Worm (Caenorhabditis elegans): Measurements from ENCODE around the gene Y39C12A.9.

Y39C12A.9 gene

DNA sequence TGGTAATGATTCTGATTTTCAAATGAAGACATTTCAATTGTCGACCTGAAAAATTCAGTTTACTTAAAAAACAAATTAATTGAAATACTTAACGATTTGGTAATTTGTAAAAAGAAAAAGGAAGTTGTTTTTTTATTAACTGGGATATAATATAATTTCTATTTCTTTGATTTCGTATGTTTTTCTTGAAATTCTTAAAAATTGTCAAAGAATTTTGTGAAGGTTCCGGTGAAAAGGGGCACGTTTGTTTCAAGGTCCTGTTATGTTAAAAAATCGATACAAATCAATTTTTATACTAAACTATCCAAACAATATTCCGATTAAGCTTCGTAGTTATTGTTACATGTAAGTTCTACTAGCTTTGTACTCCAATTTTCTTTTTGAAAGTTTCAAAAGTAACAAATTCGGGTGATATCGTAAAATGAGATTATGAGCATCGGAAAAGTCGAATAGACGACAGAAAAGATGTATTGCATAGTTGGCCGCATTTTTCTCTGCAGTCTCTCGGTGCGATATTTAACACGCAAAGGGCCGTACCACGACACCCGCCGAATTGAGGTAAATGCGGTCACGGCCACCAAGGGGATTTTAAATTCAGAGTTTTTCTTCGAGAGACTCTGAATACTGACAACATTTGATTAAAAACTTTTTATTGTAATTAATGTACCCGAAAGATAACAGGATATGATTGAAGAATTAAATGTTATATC lies at the start of gene Y39C12A.9:
TSS of gene Y39C12A.9 (minus strand) at position 51 of the 710 bp plus-strand sequence.
- TF ChIP-seq dao-5 (tag; optimal IDR thresholded peaks at IDR 0.05) (no peak), him-1 (tag; optimal IDR thresholded peaks at IDR 0.05) (no peak), W03F9.2 (tag; optimal IDR thresholded peaks at IDR 0.05) (no peak)

DNA sequence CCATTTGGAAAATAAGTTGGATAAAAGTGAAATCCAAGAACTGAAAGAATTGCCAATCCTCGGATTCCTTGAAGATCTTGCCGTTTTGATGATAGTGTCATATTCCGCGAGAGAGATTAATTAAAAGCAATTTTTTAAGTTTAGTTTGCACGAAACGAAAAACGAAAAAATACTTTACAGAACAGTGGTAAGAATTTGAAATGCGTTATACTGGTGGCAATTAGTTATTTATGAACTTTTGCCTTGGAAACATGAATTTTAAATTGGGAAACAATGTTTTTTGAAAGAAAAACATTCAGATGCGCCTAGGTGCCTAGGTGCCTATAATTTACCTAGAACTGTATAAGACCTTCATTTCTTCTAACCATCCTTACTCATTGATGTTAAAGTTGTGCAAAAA lies 48.7 kb upstream of the Y39C12A.9 start, which contains the start of gene oac-57:
TSS of gene oac-57 (minus strand) at position 101 of the 400 bp plus-strand sequence.
- TF ChIP-seq him-1 (tag; optimal IDR thresholded peaks at IDR 0.05) (no peak), W03F9.2 (tag; optimal IDR thresholded peaks at IDR 0.05) (no peak), dao-5 (tag; optimal IDR thresholded peaks at IDR 0.05) (no peak)

DNA sequence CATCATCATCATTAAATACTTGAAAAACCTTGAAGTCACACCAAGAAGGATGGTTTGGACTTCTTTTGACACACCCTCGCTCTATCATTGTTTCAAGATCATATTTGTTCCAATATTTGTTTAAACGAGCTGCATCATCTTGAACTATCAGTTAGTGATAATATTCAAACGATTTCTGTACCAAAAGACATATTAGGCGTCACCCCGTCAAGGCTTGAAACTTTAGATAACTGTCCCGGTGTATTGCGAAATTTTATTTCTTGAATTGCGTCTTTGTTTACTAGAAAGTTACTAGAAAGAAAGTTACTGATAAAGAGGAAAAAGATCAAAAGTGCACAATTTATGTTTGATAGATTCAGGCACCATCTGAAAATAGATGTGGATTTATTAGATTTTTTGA lies 46.9 kb upstream of the Y39C12A.9 start:
- TF ChIP-seq dao-5 (tag; optimal IDR thresholded peaks at IDR 0.05) (no peak), W03F9.2 (tag; optimal IDR thresholded peaks at IDR 0.05) (no peak), him-1 (tag; optimal IDR thresholded peaks at IDR 0.05) (no peak)

DNA sequence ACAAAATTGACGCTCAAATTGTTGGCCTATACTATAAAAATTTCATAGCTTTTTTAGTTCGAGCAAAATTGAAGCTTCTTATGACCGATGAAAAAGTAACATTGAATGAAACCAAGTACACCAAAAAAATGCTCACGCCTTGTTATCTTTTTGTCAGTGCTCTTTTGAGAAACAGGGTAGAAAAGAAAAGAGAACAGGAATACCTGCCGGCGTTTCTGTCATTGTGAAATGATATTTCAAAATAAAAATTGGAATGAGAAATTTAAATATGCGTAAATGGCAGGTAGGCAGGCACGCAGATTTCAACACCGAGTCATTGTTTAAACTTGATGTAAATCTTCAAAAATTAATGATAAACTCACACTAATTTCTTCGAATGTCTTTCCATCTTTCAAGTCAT lies 45.7 kb upstream of the Y39C12A.9 start:
- TF ChIP-seq dao-5 (tag; optimal IDR thresholded peaks at IDR 0.05) (no peak), W03F9.2 (tag; optimal IDR thresholded peaks at IDR 0.05) (no peak), him-1 (tag; optimal IDR thresholded peaks at IDR 0.05) (no peak)

DNA sequence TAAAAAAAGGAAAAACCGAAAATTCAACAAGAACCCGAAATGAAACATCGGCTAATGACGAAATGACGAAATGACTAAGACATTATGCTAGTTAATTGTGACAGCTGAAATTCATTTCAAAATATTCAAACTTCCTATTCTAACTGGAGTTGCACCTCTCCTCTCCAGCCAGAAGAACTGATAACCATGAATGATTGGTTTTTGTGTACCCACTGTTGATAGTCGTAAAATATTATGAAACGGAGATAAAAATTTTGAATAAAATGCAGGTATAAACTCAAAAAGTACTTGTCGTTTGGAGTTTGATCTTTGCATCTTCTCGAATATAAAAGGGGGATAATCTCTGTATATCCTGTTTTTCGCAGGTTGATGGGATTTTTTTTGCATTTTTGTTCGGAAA lies 43.9 kb upstream of the Y39C12A.9 start:
- no peak for TF ChIP-seq dao-5 (tag; optimal IDR thresholded peaks at IDR 0.05)

DNA sequence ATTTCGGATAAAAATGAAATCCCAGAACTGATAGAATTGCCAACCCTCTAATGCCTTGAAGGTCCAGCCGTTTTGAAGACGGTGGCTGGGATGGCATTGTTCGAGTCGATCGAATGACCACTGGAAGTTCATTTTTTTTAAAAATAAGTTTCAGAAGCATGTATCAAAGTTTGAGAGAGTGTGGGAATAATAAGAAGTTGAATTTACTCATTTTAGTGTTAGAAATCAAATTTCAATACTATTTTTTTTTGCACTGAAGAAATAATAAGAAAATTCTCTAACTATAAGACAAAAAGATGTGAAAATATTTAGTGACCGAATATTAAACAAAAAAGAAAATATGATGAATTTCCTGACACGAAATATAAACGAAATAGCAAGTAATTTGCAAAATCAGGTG lies 42.1 kb upstream of the Y39C12A.9 start, which contains the start of gene oac-59:
TSS of gene oac-59 (minus strand) at position 101 of the 400 bp plus-strand sequence.
- no peak for TF ChIP-seq W03F9.2 (tag; optimal IDR thresholded peaks at IDR 0.05)
- no peak for TF ChIP-seq dao-5 (tag; optimal IDR thresholded peaks at IDR 0.05)
- no peak for TF ChIP-seq him-1 (tag; optimal IDR thresholded peaks at IDR 0.05)

DNA sequence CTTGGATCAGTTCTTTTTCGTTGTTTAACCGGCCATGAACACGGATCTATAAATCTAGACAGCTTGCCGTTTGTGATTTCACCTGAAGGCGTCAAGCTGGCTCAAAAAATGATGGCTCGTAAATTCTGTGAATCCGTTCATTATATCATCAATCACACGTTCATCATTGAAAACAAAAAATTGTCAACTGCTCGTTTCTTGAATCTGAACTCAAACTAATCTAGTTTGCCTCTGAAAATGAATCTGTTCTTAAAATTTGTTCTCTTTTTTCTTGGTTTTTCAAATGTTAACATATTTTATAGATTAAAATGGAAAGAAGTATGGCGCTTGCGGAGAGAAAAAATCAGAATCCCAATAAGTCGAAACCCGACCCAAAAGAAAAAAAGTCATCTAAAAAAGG lies 31.7 kb upstream of the Y39C12A.9 start, which contains the start of gene C42C1.8:
TSS of gene C42C1.8 (plus strand) at position 301 of the 400 bp plus-strand sequence.
- TF ChIP-seq him-1 (tag; optimal IDR thresholded peaks at IDR 0.05): no peak
- no peak for TF ChIP-seq W03F9.2 (tag; optimal IDR thresholded peaks at IDR 0.05)
- no peak for TF ChIP-seq dao-5 (tag; optimal IDR thresholded peaks at IDR 0.05)

DNA sequence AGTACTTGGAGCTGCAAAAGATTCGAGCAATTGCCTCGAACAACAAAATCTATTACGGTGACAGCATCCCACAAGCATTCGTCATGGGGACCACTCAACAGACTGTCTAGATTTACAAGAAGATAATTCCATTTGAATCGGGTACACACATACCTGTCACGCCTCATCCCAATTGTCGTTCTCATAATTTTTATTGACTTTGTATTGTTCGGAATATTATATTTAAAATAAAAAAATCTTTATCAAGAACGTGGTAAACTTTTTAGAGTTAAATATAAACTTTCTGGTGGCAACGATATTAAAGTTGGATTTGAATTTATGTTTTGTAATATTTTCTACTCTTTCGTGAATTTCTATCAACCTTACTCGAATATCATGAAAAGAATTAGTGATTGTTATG lies 30.1 kb upstream of the Y39C12A.9 start, which contains the start of gene C42C1.9:
TSS of gene C42C1.9 (plus strand) at position 301 of the 400 bp plus-strand sequence.
- TF ChIP-seq him-1 (tag; optimal IDR thresholded peaks at IDR 0.05) (no peak), W03F9.2 (tag; optimal IDR thresholded peaks at IDR 0.05) (no peak), dao-5 (tag; optimal IDR thresholded peaks at IDR 0.05) (no peak)

DNA sequence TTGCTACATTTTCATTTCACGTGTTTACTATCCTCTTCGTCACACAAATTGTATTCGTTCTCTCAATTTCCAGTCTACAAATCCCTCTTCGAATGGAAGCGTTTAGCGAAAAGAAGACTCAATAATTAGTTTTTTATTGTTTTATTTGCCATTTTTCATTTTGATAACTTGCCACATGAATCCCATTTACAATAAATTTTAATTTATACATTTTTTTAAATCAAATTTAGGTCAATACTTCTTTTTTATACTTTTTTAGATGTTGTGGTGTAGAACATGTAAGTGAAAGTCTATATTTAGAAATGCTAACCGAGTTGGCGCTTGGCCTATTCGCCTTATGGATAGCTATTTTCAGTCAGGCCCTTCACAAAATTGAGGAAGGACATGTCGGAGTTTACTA lies 28.6 kb upstream of the Y39C12A.9 start, which contains the start of gene erl-1:
TSS of gene erl-1 (plus strand) at position 301 of the 400 bp plus-strand sequence.
- no peak for TF ChIP-seq W03F9.2 (tag; optimal IDR thresholded peaks at IDR 0.05)
- TF ChIP-seq him-1 (tag; optimal IDR thresholded peaks at IDR 0.05): no peak
- TF ChIP-seq dao-5 (tag; optimal IDR thresholded peaks at IDR 0.05): no peak

DNA sequence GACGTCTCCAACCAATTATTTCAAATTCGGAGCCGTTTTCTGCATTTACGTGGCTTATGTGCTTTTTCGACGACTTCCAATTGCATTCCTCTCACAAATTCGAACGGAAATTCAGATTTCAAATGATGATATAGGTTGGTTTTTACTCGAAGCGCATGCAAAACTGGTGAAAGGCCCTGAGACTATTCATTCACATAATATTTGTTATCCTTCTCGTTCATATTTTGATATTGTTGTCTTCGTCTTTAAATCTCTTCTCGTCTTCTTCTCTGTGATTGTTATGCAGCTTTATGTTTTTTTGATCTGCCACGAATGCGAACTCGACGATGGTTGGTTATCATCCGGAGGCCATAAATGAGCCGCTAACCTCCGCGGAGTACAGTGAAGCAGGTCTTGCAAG lies 23.9 kb upstream of the Y39C12A.9 start, which contains the start of gene hpo-12:
TSS of gene hpo-12 (plus strand) at position 301 of the 400 bp plus-strand sequence.
- TF ChIP-seq dao-5 (tag; optimal IDR thresholded peaks at IDR 0.05): no peak
- no peak for TF ChIP-seq him-1 (tag; optimal IDR thresholded peaks at IDR 0.05)
- no peak for TF ChIP-seq W03F9.2 (tag; optimal IDR thresholded peaks at IDR 0.05)

DNA sequence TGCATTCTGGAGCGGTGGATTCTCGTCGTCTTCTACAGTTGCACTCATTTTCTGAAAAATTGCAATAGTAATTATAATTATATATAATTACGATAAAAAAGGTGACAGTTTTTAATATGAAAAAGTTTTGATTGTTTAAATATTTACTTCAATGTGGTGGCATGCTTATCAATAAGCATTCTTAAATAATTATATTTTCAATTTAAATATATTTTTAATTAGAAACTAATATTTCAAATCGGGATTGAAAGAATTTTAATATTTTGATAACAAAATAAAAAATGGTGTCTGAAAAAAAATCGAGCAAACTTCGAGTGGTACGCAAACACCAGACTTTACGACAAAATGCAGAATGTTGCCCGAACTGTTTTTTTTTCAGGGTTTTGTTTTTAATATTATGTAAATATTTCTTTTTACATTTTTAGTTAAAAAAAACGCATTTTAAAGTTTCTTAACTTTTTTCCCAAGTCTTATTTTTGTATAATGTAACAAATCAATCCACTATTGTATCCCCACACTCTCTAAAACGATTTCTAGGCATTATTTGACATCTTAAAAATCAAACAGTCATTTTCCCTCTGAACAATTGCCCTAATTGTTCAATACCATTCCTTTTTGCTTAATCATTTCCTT lies 23.3 kb upstream of the Y39C12A.9 start, which contains the start of the genes C42C1.12 and C42C1.19:
TSS of gene C42C1.12 (minus strand) at position 51 of the 633 bp plus-strand sequence.
TSS of gene C42C1.19 (plus strand) at position 583 of the 633 bp plus-strand sequence.
- TF ChIP-seq him-1 (tag; optimal IDR thresholded peaks at IDR 0.05) (no peak), W03F9.2 (tag; optimal IDR thresholded peaks at IDR 0.05) (peak; percentile 13)

DNA sequence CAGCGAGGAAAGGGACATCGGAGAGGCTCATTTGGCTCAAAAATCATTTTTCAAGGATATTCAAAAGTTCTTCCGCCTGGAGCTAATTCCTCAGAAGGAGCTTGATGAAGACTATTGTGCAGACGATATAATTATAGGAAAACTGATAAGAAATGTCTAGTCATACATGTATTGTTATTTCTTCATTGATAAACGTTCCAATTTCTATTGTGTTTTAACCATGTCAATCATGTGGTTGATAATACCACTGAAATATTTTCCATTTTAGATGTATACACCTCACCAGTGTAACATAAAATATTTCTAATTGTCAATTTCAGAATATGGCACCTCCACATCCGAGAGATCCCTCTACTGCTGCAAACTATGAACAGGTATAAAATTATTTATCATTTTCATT lies 20.3 kb upstream of the Y39C12A.9 start, which contains the start of gene ltah-1.1:
TSS of gene ltah-1.1 (plus strand) at position 283 of the 400 bp plus-strand sequence.
- no peak for TF ChIP-seq W03F9.2 (tag; optimal IDR thresholded peaks at IDR 0.05)
- TF ChIP-seq dao-5 (tag; optimal IDR thresholded peaks at IDR 0.05): no peak
- no peak for TF ChIP-seq him-1 (tag; optimal IDR thresholded peaks at IDR 0.05)

DNA sequence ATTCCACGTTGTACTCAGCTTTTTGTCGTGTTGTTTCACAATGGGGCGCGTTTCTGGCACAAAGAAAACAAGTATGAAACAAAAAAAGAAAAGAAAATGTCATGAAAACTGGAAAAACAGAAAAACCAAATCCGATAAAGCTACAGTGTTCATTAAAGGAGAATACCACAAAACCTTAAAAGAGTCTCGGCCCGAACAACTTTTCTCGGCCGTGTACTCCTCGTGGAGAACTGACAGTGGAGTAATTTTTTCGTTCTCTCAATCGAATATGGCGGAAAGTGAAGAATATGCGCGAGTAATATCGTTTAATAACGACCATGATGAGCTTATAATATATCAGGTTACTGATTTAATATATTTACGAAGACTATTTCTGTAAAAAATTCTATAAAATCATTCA lies 19.5 kb upstream of the Y39C12A.9 start, which contains the start of the genes tag-335 and vkmt-1:
TSS of gene tag-335 (minus strand) at position 88 of the 400 bp plus-strand sequence.
TSS of gene vkmt-1 (plus strand) at position 219 of the 400 bp plus-strand sequence.
- TF ChIP-seq dao-5 (tag; optimal IDR thresholded peaks at IDR 0.05) (no peak), W03F9.2 (tag; optimal IDR thresholded peaks at IDR 0.05) (peak; percentile 40), him-1 (tag; optimal IDR thresholded peaks at IDR 0.05) (no peak)

DNA sequence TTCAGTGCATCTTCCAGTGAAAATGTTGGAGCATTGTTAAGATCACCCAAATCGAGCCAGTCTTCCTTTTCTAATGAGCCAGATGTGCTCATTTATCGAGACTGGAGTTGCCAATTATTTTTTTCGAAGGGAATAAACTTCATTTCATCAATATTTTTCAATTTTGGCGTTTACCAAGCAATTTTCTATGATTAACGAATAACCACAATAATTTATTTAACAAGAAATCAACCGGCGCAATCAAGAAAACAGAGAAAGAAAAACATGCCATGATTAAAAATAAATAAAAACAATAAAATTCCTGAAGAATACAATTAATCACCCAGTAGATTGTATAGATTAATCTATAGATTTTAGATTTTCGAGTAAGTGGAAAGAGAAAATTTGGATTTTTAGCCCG lies 16.9 kb upstream of the Y39C12A.9 start, which contains the start of gene vps-8:
TSS of gene vps-8 (minus strand) at position 101 of the 400 bp plus-strand sequence.
- TF ChIP-seq him-1 (tag; optimal IDR thresholded peaks at IDR 0.05) (no peak), dao-5 (tag; optimal IDR thresholded peaks at IDR 0.05) (no peak), W03F9.2 (tag; optimal IDR thresholded peaks at IDR 0.05) (no peak)
